Fruit fly (Drosophila melanogaster): ENCODE results near the gene TwdlY.

Gene TwdlY

DNA sequence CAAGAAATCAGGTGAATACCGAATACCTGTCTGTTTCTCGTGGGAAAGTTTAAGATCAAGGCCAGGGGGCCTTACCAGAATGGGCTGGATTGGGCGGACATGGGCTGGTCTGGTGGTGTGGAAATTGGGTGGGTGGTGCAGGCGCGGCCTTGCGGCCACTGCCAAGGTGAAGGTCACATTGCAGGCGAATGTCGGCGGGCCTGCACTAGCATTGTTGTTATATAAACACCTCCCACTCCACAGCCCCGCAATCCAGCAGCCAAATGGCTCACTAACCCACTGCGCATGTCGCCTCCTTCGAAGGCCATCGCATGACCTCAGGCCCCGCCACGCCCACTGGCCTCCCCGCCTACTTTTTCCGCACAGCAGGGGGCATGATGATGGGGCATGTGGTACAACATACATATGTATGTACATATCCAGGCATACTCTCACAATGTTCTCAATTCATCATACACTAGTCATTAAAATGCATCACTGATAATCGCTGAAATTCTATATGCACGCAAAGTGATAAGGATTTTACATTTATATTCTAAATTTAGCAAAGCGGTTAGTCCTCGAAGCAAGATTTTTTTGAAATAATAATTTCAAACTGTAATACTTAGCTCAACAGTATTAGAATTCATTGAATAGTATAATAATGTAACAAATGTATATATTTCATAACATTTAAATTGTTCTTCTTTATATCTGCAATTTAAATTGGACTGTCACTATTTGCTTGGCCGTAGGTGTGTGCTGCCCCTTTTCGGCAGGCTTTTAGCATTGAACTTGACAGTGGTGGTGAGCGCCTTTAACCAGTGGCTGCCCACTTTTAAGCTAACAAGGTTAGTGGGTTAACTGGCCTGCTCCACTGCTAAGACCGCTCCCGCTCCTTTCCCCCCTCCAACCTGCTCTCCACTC lies 37.9 kb upstream of the TwdlY start (continued):
- TF ChIP-seq chinmo (GFP tag; IDR thresholded peaks at IDR 0.05; ENCODE audit: partially characterized antibody) (0 out of 4 replicates have a peak, but pooled peaks have one; percentile 51), aop (GFP tag; IDR thresholded peaks at IDR 0.05) (no peak), sr (GFP tag; IDR thresholded peaks at IDR 0.05) (no peak), CG30403 (GFP tag; optimal IDR thresholded peaks at IDR 0.05) (peak; percentile 7), ttk (GFP tag; IDR thresholded peaks at IDR 0.05) (no peak), Pdp1 (GFP tag; optimal IDR thresholded peaks at IDR 0.05) (peak in 1 of 2 experiments; percentile 57), CG4730 (GFP tag; IDR thresholded peaks at IDR 0.05) (peak; percentile 23; the same call in 1 of the 2 replicates), CG31441 (GFP tag; IDR thresholded peaks at IDR 0.05) (0 out of 2 replicates have a peak, but pooled peaks have one; percentile 12), Sox100B (GFP tag; optimal IDR thresholded peaks at IDR 0.05) (peak; percentile 12), Fer1 (GFP tag; optimal IDR thresholded peaks at IDR 0.05) (peak; percentile 21), dmrt99B (tag; optimal IDR thresholded peaks at IDR 0.05) (peak; percentile 30), bcd (GFP tag; optimal IDR thresholded peaks at IDR 0.05) (peak; percentile 11), Doc3 (GFP tag; IDR thresholded peaks at IDR 0.05; ENCODE audit: partially characterized antibody) (no peak), dysf (GFP tag; IDR thresholded peaks at IDR 0.05) (0 out of 3 replicates have a peak, but pooled peaks have one; percentile 18), CG2678 (tag; optimal IDR thresholded peaks at IDR 0.05) (peak; percentile 55), run (tag; optimal IDR thresholded peaks at IDR 0.05) (no peak), row (GFP tag; IDR thresholded peaks at IDR 0.05) (0 out of 3 replicates have a peak, but pooled peaks have one; percentile 13), knrl (GFP tag; IDR thresholded peaks at IDR 0.05; ENCODE audit: partially characterized antibody) (no peak), CG11504 (tag; optimal IDR thresholded peaks at IDR 0.05) (peak; percentile 55), PHDP (tag; optimal IDR thresholded peaks at IDR 0.05) (peak; percentile 15), CrebB (tag; optimal IDR thresholded peaks at IDR 0.05) (no peak), Sox102F (GFP tag; optimal IDR thresholded peaks at IDR 0.05) (peak; percentile 18), phol (tag; optimal IDR thresholded peaks at IDR 0.05) (peak; percentile 2), Meics (GFP tag; optimal IDR thresholded peaks at IDR 0.05) (peak; percentile 40), CG17359 (tag; optimal IDR thresholded peaks at IDR 0.05) (peak; percentile 10), CG6791 (GFP tag; IDR thresholded peaks at IDR 0.05; ENCODE audit: partially characterized antibody) (0 out of 3 replicates have a peak, but pooled peaks have one; percentile 27), CG12391 (tag; optimal IDR thresholded peaks at IDR 0.05) (no peak), CG17361 (GFP tag; IDR thresholded peaks at IDR 0.05) (peak; percentile 48), CG13424 (tag; optimal IDR thresholded peaks at IDR 0.05) (peak; percentile 1), CG14050 (GFP tag; IDR thresholded peaks at IDR 0.05) (no peak), bigmax (GFP tag; optimal IDR thresholded peaks at IDR 0.05) (no peak), Ets65A (GFP tag) (peak; percentile 62), CoRest (tag; optimal IDR thresholded peaks at IDR 0.05) (peak; percentile 17), vvl (GFP tag; IDR thresholded peaks at IDR 0.05) (no peak), CG17385 (GFP tag; optimal IDR thresholded peaks at IDR 0.05) (peak; percentile 13), CG11696 (GFP tag; IDR thresholded peaks at IDR 0.05) (0 out of 2 replicates have a peak, but pooled peaks have one; percentile 20), CG7839 (tag; optimal IDR thresholded peaks at IDR 0.05) (peak; percentile 3), CG1832 (GFP tag; optimal IDR thresholded peaks at IDR 0.05) (no peak), grau (tag; optimal IDR thresholded peaks at IDR 0.05) (peak; percentile 13), Oli (tag; optimal IDR thresholded peaks at IDR 0.05) (peak; percentile 0), CG3281 (GFP tag; optimal IDR thresholded peaks at IDR 0.05) (peak; percentile 24)

All from whole organism, embryonic.